Worm (Caenorhabditis elegans): ENCODE data around the gene F39E9.14.
A peak's percentile ranks its signal among the peaks of the same experiment; 100 is the strongest.

The F39E9.14 gene

ce11 chrII:3250195-3250594 is 40.2 kb downstream of the F39E9.14 start:
- TF ChIP-seq lin-13 (GFP tag; optimal IDR thresholded peaks at IDR 0.05) (no peak), snpc-4 (tag; optimal IDR thresholded peaks at IDR 0.05) (no peak), C34F6.9 (tag; optimal IDR thresholded peaks at IDR 0.05) (no peak), lin-11 (tag; optimal IDR thresholded peaks at IDR 0.05) (no peak), ceh-82 (tag; optimal IDR thresholded peaks at IDR 0.05) (no peak), dmd-4 (tag; optimal IDR thresholded peaks at IDR 0.05) (no peak), unc-62 (GFP tag; optimal IDR thresholded peaks at IDR 0.05) (no peak)

- TF ChIP-seq nhr-25 (tag; optimal IDR thresholded peaks at IDR 0.05) (no peak), lin-13 (GFP tag; optimal IDR thresholded peaks at IDR 0.05) (no peak), alr-1 (tag; optimal IDR thresholded peaks at IDR 0.05) (no peak), mbf-1 (tag; optimal IDR thresholded peaks at IDR 0.05) (no peak), skn-1 (tag; optimal IDR thresholded peaks at IDR 0.05) (no peak), ZK546.5 (tag; optimal IDR thresholded peaks at IDR 0.05) (no peak), blmp-1 (tag; optimal IDR thresholded peaks at IDR 0.05; ENCODE audit: insufficient read depth) (no peak), crh-2 (tag; optimal IDR thresholded peaks at IDR 0.05) (no peak), fos-1 (tag; optimal IDR thresholded peaks at IDR 0.05) (no peak), peb-1 (tag; optimal IDR thresholded peaks at IDR 0.05) (no peak), ama-1 (optimal IDR thresholded peaks at IDR 0.05) (no peak), unc-39 (tag; optimal IDR thresholded peaks at IDR 0.05) (no peak), nhr-23 (tag; optimal IDR thresholded peaks at IDR 0.05) (no peak)
Observed at ce11 chrII:3249406-3249805, 41.0 kb downstream of the F39E9.14 start, which contains the start of gene clec-124. Gene clec-124, plus strand, starts transcription at chrII:3249706.

- TF ChIP-seq ceh-16 (tag; optimal IDR thresholded peaks at IDR 0.05) (no peak), lin-39 (tag; optimal IDR thresholded peaks at IDR 0.05) (no peak), nhr-11 (tag; optimal IDR thresholded peaks at IDR 0.05) (no peak), sma-3 (GFP tag; optimal IDR thresholded peaks at IDR 0.05) (no peak), lin-13 (GFP tag; optimal IDR thresholded peaks at IDR 0.05) (no peak), C34F6.9 (tag; optimal IDR thresholded peaks at IDR 0.05) (no peak), gmeb-1 (tag; optimal IDR thresholded peaks at IDR 0.05) (no peak), zag-1 (tag; optimal IDR thresholded peaks at IDR 0.05) (no peak), egl-27 (tag; optimal IDR thresholded peaks at IDR 0.05) (no peak), ztf-11 (tag; optimal IDR thresholded peaks at IDR 0.05) (no peak), elt-3 (tag; optimal IDR thresholded peaks at IDR 0.05) (no peak), lin-11 (tag; optimal IDR thresholded peaks at IDR 0.05) (no peak), ztf-1 (GFP tag; conservative IDR thresholded peaks at IDR 0.05) (no peak), unc-39 (tag; optimal IDR thresholded peaks at IDR 0.05) (no peak), ztf-4 (tag; optimal IDR thresholded peaks at IDR 0.05) (no peak), sma-9 (GFP tag; optimal IDR thresholded peaks at IDR 0.05) (no peak), sma-9 (tag; optimal IDR thresholded peaks at IDR 0.05) (no peak), dmd-4 (tag; optimal IDR thresholded peaks at IDR 0.05) (no peak), nhr-10 (tag; optimal IDR thresholded peaks at IDR 0.05) (no peak), F13H6.1 (tag; optimal IDR thresholded peaks at IDR 0.05) (no peak)
Observed at ce11 chrII:3248043-3248718, 42.3 kb downstream of the F39E9.14 start, which contains the start of the genes fbxc-50 and C17F4.2. Gene fbxc-50, minus strand, starts transcription at chrII:3248123. Gene C17F4.2, plus strand, starts transcription at chrII:3248668.

DNA sequence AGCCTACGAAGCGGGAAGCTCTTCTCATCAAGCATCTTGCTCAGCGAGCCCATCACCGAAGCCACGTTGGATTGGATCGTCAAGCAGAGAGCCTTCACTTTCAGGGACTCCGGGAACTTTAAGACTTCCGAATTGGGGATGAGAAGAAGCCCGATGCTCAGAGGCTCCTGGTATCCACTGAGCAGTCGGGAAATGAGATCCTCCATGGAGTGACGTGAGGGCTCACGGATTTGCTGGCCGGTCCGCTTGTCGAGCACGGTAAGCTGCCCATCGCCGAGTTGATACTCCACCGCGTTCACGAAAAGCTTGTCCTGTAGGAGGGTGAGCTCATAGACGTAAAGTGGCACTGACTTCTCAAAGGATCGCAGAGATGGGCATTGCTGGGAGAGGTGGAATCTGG is 42.9 kb downstream of the F39E9.14 start:
- TF ChIP-seq skn-1 (tag; optimal IDR thresholded peaks at IDR 0.05) (no peak), R02D3.7 (tag; optimal IDR thresholded peaks at IDR 0.05) (no peak)

DNA sequence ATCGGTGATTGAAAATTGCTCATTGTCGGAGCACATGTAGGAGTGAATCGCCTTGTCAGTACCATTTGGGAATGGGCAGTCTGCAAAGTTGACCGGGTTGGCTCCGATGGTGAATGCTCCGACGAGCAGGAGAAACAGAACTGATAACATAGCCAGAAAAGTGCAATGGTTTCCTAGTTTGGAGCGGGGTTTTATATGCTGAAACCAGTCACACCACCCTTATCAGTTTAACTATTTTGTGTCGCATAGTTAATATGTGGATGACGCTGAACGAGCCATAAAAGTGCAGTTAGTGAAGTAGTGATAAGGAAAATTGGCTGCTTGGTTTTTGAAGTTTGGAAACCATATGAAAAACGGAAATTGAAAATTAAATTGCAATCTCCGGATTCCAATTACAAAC is 44.6 kb downstream of the F39E9.14 start, which contains the start of gene C17F4.7:
Gene C17F4.7 (minus strand): TSS at position 180 of the 400 bp plus-strand sequence.
- TF ChIP-seq snpc-4 (tag; optimal IDR thresholded peaks at IDR 0.05), result no peak
- peak; percentile 69 for TF ChIP-seq fos-1 (tag; optimal IDR thresholded peaks at IDR 0.05)
- TF ChIP-seq lin-13 (GFP tag; optimal IDR thresholded peaks at IDR 0.05), result no peak
- TF ChIP-seq F13H6.1 (tag; optimal IDR thresholded peaks at IDR 0.05), result peak; percentile 2
- no peak for TF ChIP-seq ceh-16 (tag; optimal IDR thresholded peaks at IDR 0.05)
- peak; percentile 52 for TF ChIP-seq sma-9 (GFP tag; optimal IDR thresholded peaks at IDR 0.05)
- TF ChIP-seq sma-9 (tag; optimal IDR thresholded peaks at IDR 0.05), result no peak
- TF ChIP-seq gmeb-1 (tag; optimal IDR thresholded peaks at IDR 0.05), result peak; percentile 29
- TF ChIP-seq sma-3 (GFP tag; optimal IDR thresholded peaks at IDR 0.05), result peak; percentile 9
- TF ChIP-seq ztf-1 (GFP tag; conservative IDR thresholded peaks at IDR 0.05), result no peak
- no peak for TF ChIP-seq ztf-4 (tag; optimal IDR thresholded peaks at IDR 0.05)
- no peak for TF ChIP-seq unc-39 (tag; optimal IDR thresholded peaks at IDR 0.05)
- TF ChIP-seq nhr-129 (tag; optimal IDR thresholded peaks at IDR 0.05), result no peak
- no peak for TF ChIP-seq mbf-1 (tag; optimal IDR thresholded peaks at IDR 0.05)
- peak; percentile 87 for TF ChIP-seq crh-2 (tag; optimal IDR thresholded peaks at IDR 0.05)
- TF ChIP-seq elt-3 (tag; optimal IDR thresholded peaks at IDR 0.05), result no peak

All from whole organism, L2 larva.